Fruit fly (Drosophila melanogaster) whole organism, pupa: Measurements from ENCODE around the gene Cyt-b5-r.

Source experiments
- CG15710 ChIP-seq: fragments of 200-800 bp; sonication (Bioruptor generic); optimal IDR thresholded peaks from 2 replicates; lab custom pipeline; 2018; ENCODE audit warnings: missing biosample characterization, mild to moderate bottlenecking, missing genetic modification characterization, moderate library complexity
- CG17806 ChIP-seq: fragments of 200-800 bp; sonication (Bioruptor generic); optimal IDR thresholded peaks from 2 replicates; lab custom pipeline; 2018; ENCODE audit warnings: missing biosample characterization, mild to moderate bottlenecking, missing genetic modification characterization, moderate library complexity
- CG9948 ChIP-seq: fragments of 200-800 bp; sonication (Bioruptor generic); optimal IDR thresholded peaks from 2 replicates; lab custom pipeline; 2018; ENCODE audit warnings: missing biosample characterization, mild to moderate bottlenecking, missing genetic modification characterization, moderate library complexity

dm6 chr2L:16837672-16838071, 47.2 kb upstream of the Cyt-b5-r start, which contains the start of the genes SclA and SclB:
- no peak for TF ChIP-seq CG15710 (tag; lab: Kevin White, UChicago)
- TF ChIP-seq CG17806 (tag; lab: Kevin White, UChicago), result no peak
- TF ChIP-seq CG9948 (tag; lab: Kevin White, UChicago), result no peak
